Worm (Caenorhabditis elegans): ENCODE data around the gene daf-15.
A peak's percentile ranks its signal among the peaks of the same experiment; 100 is the strongest.

The daf-15 gene

DNA sequence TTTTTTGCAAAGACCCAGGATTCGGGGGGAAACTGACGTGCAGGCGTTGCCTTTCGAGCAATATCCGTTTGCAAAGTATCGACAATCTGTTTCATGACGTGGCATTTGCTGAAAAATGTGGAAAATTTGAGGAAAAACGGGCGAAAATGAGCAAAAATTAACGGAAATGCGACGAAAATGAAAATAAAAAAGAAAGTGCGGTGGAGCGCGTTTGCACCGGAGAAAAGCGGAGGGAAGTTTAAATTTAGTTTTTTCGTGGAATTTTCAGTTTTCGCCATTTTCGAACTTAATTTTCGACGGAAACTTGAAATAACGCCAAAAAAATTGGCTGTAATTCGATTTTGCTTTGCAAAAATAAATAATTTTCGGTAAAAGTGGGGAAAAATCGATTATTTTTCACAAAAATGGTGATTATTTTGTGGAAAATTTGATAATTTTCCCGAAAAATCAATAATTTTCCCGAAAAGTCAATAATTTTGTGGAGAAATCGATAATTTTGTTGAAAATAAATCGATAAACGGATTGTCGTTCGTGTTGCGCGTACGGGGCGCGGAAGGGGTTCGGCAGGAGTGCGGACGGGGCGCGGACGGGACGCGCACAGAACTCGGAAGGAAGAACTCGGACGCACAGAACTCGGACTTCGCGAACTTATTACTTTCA is 17.9 kb downstream of the daf-15 start (continued):
- TF ChIP-seq zim-3 (tag; optimal IDR thresholded peaks at IDR 0.05) (no peak), T07F8.4 (tag; optimal IDR thresholded peaks at IDR 0.05) (no peak), bed-1 (GFP tag; IDR thresholded peaks at IDR 0.05) (no peak), sptf-2 (GFP tag; optimal IDR thresholded peaks at IDR 0.05) (no peak), zfh-2 (GFP tag; conservative IDR thresholded peaks at IDR 0.05) (peak; percentile 58; the same call in 1 of the 2 replicates), bed-2 (GFP tag; IDR thresholded peaks at IDR 0.05) (no peak)

DNA sequence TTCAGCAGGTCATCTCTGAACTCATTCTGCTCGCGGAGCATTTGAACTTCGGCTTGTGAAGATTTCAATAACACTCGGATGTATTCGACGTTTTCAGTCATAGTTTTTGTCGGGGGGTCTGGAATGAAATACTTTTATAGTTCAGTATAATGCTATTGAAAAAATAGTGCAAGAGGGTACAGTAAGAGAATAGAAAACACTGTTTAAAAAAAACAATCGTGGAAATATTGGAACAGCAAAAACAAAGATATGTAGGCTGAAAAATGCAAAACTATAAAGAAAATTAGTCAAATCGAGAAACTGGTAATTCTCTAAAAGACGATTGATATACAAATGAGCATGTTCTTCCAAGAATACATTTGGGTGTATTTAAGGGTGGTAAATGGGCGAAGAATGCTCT is 22.0 kb downstream of the daf-15 start, which contains the start of gene F56D5.5:
Gene F56D5.5, minus strand, starts transcription at position 101 of the 400 bp plus-strand sequence.
- no peak for TF ChIP-seq Y56A3A.18 (GFP tag; IDR thresholded peaks at IDR 0.05)
- no peak for TF ChIP-seq rcor-1 (GFP tag; IDR thresholded peaks at IDR 0.05)
- no peak for TF ChIP-seq F33H1.4 (GFP tag; IDR thresholded peaks at IDR 0.05)
- TF ChIP-seq ceh-91 (GFP tag; IDR thresholded peaks at IDR 0.05): no peak
- TF ChIP-seq cebp-2 (GFP tag; IDR thresholded peaks at IDR 0.05): no peak
- TF ChIP-seq madf-6 (GFP tag; IDR thresholded peaks at IDR 0.05): no peak
- no peak for TF ChIP-seq nfya-1 (tag; optimal IDR thresholded peaks at IDR 0.05; ENCODE audit: borderline replicate concordance, insufficient read depth)
- no peak for TF ChIP-seq akir-1 (GFP tag; optimal IDR thresholded peaks at IDR 0.05)
- TF ChIP-seq F37B4.10 (GFP tag; IDR thresholded peaks at IDR 0.05): no peak
- no peak for TF ChIP-seq F49E8.2 (tag; optimal IDR thresholded peaks at IDR 0.05; ENCODE audit: insufficient read depth)
- no peak for TF ChIP-seq T07F8.4 (tag; optimal IDR thresholded peaks at IDR 0.05)
- no peak for TF ChIP-seq B0261.1 (tag; optimal IDR thresholded peaks at IDR 0.05)
- no peak for TF ChIP-seq lag-1 (GFP tag; IDR thresholded peaks at IDR 0.05)
- no peak for TF ChIP-seq cebp-1 (GFP tag; IDR thresholded peaks at IDR 0.05)
- TF ChIP-seq cebp-1 (tag; optimal IDR thresholded peaks at IDR 0.05): no peak
- no peak for TF ChIP-seq nhr-90 (tag; optimal IDR thresholded peaks at IDR 0.05)
- no peak for TF ChIP-seq atf-7 (tag; optimal IDR thresholded peaks at IDR 0.05)
- TF ChIP-seq efl-1 (GFP tag; optimal IDR thresholded peaks at IDR 0.05): no peak
- no peak for TF ChIP-seq zfh-2 (GFP tag; conservative IDR thresholded peaks at IDR 0.05)

ce11 chrIV:9410766-9411165 is 24.8 kb downstream of the daf-15 start:
- peak; percentile 58; the same call in 1 of the 2 replicates for TF ChIP-seq egrh-3 (GFP tag; IDR thresholded peaks at IDR 0.05)
- peak; percentile 64 for TF ChIP-seq F33H1.4 (GFP tag; IDR thresholded peaks at IDR 0.05)

ce11 chrIV:9422408-9422807 is 36.4 kb downstream of the daf-15 start, which contains the start of gene F56D5.9:
F56D5.9 (minus strand) TSS chrIV:9422508.
- TF ChIP-seq ekl-4 (GFP tag; IDR thresholded peaks at IDR 0.05) (no peak), cebp-1 (GFP tag; IDR thresholded peaks at IDR 0.05) (no peak), cebp-1 (tag; optimal IDR thresholded peaks at IDR 0.05) (no peak), F57C9.4 (tag; optimal IDR thresholded peaks at IDR 0.05) (no peak), Y53F4B.3 (GFP tag; IDR thresholded peaks at IDR 0.05) (no peak), efl-1 (GFP tag; optimal IDR thresholded peaks at IDR 0.05) (no peak), F49E8.2 (tag; optimal IDR thresholded peaks at IDR 0.05; ENCODE audit: insufficient read depth) (no peak), nfya-1 (tag; optimal IDR thresholded peaks at IDR 0.05; ENCODE audit: borderline replicate concordance, insufficient read depth) (no peak), madf-10 (tag; optimal IDR thresholded peaks at IDR 0.05) (no peak), lin-40 (tag; optimal IDR thresholded peaks at IDR 0.05) (no peak), nhr-179 (tag; optimal IDR thresholded peaks at IDR 0.05) (no peak), fkh-3 (tag; optimal IDR thresholded peaks at IDR 0.05) (no peak), attf-5 (GFP tag; optimal IDR thresholded peaks at IDR 0.05) (no peak), tbx-9 (tag; optimal IDR thresholded peaks at IDR 0.05; ENCODE audit: borderline replicate concordance) (no peak), K11D2.4 (GFP tag; IDR thresholded peaks at IDR 0.05) (no peak), attf-6 (GFP tag; IDR thresholded peaks at IDR 0.05) (no peak), rec-8 (tag; optimal IDR thresholded peaks at IDR 0.05) (no peak), F37B4.10 (GFP tag; IDR thresholded peaks at IDR 0.05) (no peak), let-526 (GFP tag; IDR thresholded peaks at IDR 0.05) (no peak)
